Worm (Caenorhabditis elegans) whole organism, early embryonic: ENCODE results near the gene klf-3.

Experiments
- B0310.2 ChIP-seq: sonication (generic microtip); optimal IDR thresholded peaks from 2 replicates; lab custom pipeline; 2016; ENCODE audit warnings: mild to moderate bottlenecking, missing genetic modification characterization, missing compliant biosample characterization
- ama-1 ChIP-seq: fragments of 150-350 bp; optimal IDR thresholded peaks from 2 replicates; lab custom pipeline; 2014
- ceh-36 ChIP-seq: sonication (generic microtip); optimal IDR thresholded peaks from 2 replicates; lab custom pipeline; 2016; ENCODE audit warnings: missing genetic modification characterization, inconsistent platforms, missing compliant biosample characterization
- flt-1 ChIP-seq: fragments of 200-800 bp; sonication (Bioruptor generic); IDR thresholded peaks from 2 replicates; pipeline ENCODE4 v1.3.6; 2022; ENCODE audit warnings: missing genetic modification characterization, missing compliant biosample characterization
- tbx-37 ChIP-seq: fragments of 200-800 bp; sonication (Bioruptor generic); conservative IDR thresholded peaks from 2 replicates; pipeline ENCODE4 v1.3.6; 2022; ENCODE audit warnings: missing genetic modification reagents, missing genetic modification characterization, missing compliant biosample characterization

DNA sequence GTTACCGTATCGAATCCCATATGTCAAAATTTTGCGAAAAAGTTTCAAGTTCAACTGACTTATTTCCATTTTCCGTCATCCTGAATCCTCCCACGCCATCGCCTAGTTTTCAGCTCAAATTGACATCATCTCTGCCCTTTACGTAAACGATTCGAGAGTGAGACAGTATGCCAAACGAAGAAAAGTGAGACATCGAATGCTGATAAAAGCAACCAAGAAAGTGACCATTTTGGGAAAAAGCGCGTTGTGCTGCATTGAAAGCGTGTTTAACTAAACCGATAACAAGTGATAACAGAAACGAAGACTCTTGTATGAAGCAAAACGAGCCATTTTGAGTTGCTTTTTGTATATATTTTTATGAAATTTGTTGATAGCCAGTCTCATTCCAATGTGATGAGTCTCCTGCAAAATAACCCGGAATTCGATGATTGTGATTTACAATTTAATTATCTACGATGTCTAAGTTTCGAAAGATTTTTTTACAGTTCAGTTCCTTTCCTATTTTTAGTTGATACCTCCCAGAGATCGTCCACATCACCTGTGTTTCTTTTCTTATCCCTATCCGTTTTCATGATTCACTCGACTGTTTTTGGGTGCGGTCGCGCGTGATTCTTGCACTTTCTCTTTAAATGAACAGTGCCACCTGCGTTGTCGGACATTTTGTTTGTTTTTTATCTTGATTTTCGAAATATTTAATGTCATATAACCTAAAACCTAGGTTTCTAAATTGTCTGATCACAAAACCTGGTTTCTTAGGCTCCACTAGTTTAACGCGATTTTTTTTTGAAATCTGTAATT lies 1.2 kb upstream of the klf-3 start:
- no peak for TF ChIP-seq flt-1 (GFP tag; lab: Robert Waterston, UW)
- TF ChIP-seq ama-1: no peak
- no peak for TF ChIP-seq ceh-36 (tag; lab: Kevin White, UChicago)
- no peak for TF ChIP-seq tbx-37 (GFP tag; lab: Robert Waterston, UW)
- no peak for TF ChIP-seq B0310.2 (tag; lab: Kevin White, UChicago)
